Worm (Caenorhabditis elegans) whole organism, L4 larva: ENCODE results near the gene sulp-2.

ENCODE experiments used
- F10B5.3 ChIP-seq: sonication (generic microtip); optimal IDR thresholded peaks from 2 replicates; lab custom pipeline; 2016; ENCODE audit warnings: mild to moderate bottlenecking, missing genetic modification characterization, missing compliant biosample characterization
- F26F4.8 ChIP-seq: fragments of 200-800 bp; sonication (Bioruptor generic); conservative IDR thresholded peaks from 2 replicates; pipeline ENCODE4 v1.3.6; 2022; ENCODE audit warnings: missing genetic modification characterization, missing compliant biosample characterization
- Y75B8A.6 ChIP-seq: fragments of 200-800 bp; sonication (Bioruptor generic); IDR thresholded peaks from 2 replicates; pipeline ENCODE4 v1.3.6; 2022; ENCODE audit warnings: missing genetic modification reagents, missing genetic modification characterization, missing compliant biosample characterization
- aha-1 ChIP-seq: fragments of 150-350 bp; peaks from one replicate; lab custom pipeline; 2014; ENCODE audit warnings: missing biosample characterization, missing genetic modification characterization
- ama-1 ChIP-seq: fragments of 150-350 bp; optimal IDR thresholded peaks from 2 replicates; lab custom pipeline; 2014; ENCODE audit warnings: inconsistent platforms, mixed read lengths
- cey-2 ChIP-seq: sonication (generic microtip); optimal IDR thresholded peaks from 3 replicates; lab custom pipeline; 2017; ENCODE audit warnings: missing genetic modification characterization, mild to moderate bottlenecking, missing compliant biosample characterization, antibody characterized with exemption, borderline replicate concordance; ENCODE audit not compliant: insufficient read depth
- dmd-6 ChIP-seq: fragments of 200-800 bp; sonication (Bioruptor generic); IDR thresholded peaks from 2 replicates; pipeline ENCODE4 v1.3.6; 2022; ENCODE audit warnings: missing genetic modification reagents, missing genetic modification characterization, missing compliant biosample characterization
- duxl-1 ChIP-seq: sonication (generic microtip); optimal IDR thresholded peaks from 2 replicates; lab custom pipeline; 2016; ENCODE audit warnings: mild to moderate bottlenecking, missing genetic modification characterization, moderate library complexity, missing compliant biosample characterization; ENCODE audit not compliant: poor library complexity
- nhr-25 ChIP-seq: sonication (generic microtip); optimal IDR thresholded peaks from 2 replicates; lab custom pipeline; 2017; ENCODE audit warnings: missing genetic modification characterization, mild to moderate bottlenecking, missing compliant biosample characterization, antibody characterized with exemption, moderate library complexity, borderline replicate concordance; ENCODE audit not compliant: insufficient read depth
- nhr-42 ChIP-seq: fragments of 200-800 bp; sonication (Bioruptor generic); IDR thresholded peaks from 2 replicates; pipeline ENCODE4 v1.3.6; 2022; ENCODE audit warnings: missing genetic modification characterization, missing compliant biosample characterization
- nhr-6 ChIP-seq: fragments of 150-350 bp; optimal IDR thresholded peaks from 2 replicates; lab custom pipeline; 2014; ENCODE audit warnings: missing biosample characterization, missing genetic modification characterization
- nhr-77 ChIP-seq: fragments of 150-350 bp; optimal IDR thresholded peaks from 2 replicates; lab custom pipeline; 2014; ENCODE audit warnings: missing biosample characterization, missing genetic modification characterization
- pha-4 ChIP-seq, 2 experiments: fragments of 150-350 bp in 1 of 2; fragments of 200-800 bp in 1 of 2; sonication (Bioruptor generic) in 1 of 2; IDR thresholded peaks in 1 of 2; optimal IDR thresholded peaks in 1 of 2; 2 replicates each; pipeline versions ENCODE4 v1.3.6 to Lab custom; 2014 to 2022; ENCODE audit warnings: missing genetic modification characterization in 2 of 2, missing genetic modification reagents in 2 of 2, missing biosample characterization in 1 of 2, missing compliant biosample characterization in 1 of 2
- pqm-1 ChIP-seq: sonication (generic microtip); optimal IDR thresholded peaks from 2 replicates; lab custom pipeline; 2017; ENCODE audit warnings: missing biosample characterization, missing genetic modification characterization
- snpc-1.2 ChIP-seq: fragments of 200-800 bp; sonication (Bioruptor generic); IDR thresholded peaks from 2 replicates; pipeline ENCODE4 v1.3.6; 2022; ENCODE audit warnings: missing genetic modification reagents, missing genetic modification characterization, missing compliant biosample characterization
- spr-1 ChIP-seq: sonication (generic microtip); optimal IDR thresholded peaks from 2 replicates; lab custom pipeline; 2016; ENCODE audit warnings: mild to moderate bottlenecking, missing genetic modification characterization, missing compliant biosample characterization
- zfp-3 ChIP-seq: fragments of 200-800 bp; sonication (Bioruptor generic); conservative IDR thresholded peaks from 2 replicates; pipeline ENCODE4 v1.3.6; 2022; ENCODE audit warnings: missing genetic modification reagents, missing genetic modification characterization, missing compliant biosample characterization
- ztf-11 ChIP-seq: fragments of 150-350 bp; optimal IDR thresholded peaks from 2 replicates; lab custom pipeline; 2014; ENCODE audit warnings: missing biosample characterization, missing genetic modification characterization

sulp-2 gene

DNA sequence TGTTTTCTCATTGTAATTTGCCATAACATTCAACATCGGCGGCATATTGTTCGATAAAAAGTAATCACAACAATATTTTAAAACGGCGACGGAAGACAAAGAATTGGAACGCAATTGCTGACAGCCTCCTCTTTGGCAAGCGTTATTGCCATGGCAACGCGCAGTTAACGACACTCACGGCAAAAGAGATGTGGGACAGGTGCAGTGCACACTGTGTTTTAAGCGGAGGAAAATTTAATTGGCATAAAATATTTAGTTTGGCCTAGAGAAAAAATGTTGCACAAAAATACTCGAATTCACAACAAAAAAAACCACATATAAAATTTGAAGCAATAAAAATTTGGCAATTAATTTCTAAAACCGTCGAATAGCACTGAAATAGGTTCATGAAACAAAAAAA lies 46.5 kb downstream of the sulp-2 start, which contains the start of gene ifta-1:
Gene ifta-1 (minus strand): TSS at position 101 of the 400 bp plus-strand sequence.
- TF ChIP-seq pha-4 (GFP tag; IDR thresholded peaks at IDR 0.05; lab: Robert Waterston, UW) (no peak), pha-4 (tag; optimal IDR thresholded peaks at IDR 0.05; lab: Kevin White, UChicago) (no peak), aha-1 (tag; lab: Kevin White, UChicago) (peak; percentile 19)

- TF ChIP-seq pqm-1 (tag; lab: Kevin White, UChicago) (no peak), F26F4.8 (no peak), Y75B8A.6 (no peak), nhr-77 (tag; lab: Kevin White, UChicago) (no peak), nhr-6 (tag; lab: Kevin White, UChicago) (no peak), zfp-3 (GFP tag; lab: Robert Waterston, UW) (no peak), F10B5.3 (tag; lab: Kevin White, UChicago) (no peak), cey-2 (no peak), ztf-11 (tag; lab: Kevin White, UChicago) (no peak), snpc-1.2 (GFP tag; lab: Robert Waterston, UW) (no peak), dmd-6 (GFP tag; lab: Robert Waterston, UW) (no peak), nhr-42 (GFP tag; lab: Robert Waterston, UW) (no peak), duxl-1 (tag; lab: Kevin White, UChicago) (no peak), spr-1 (tag; lab: Kevin White, UChicago) (no peak), ama-1 (lab: Kevin White, UChicago) (no peak), nhr-25 (tag; lab: Kevin White, UChicago) (no peak)
Measured at ce11 chrX:5547828-5548227, 51.3 kb downstream of the sulp-2 start.
